Fruit fly (Drosophila melanogaster): Measurements from ENCODE around the gene CG3529.

Gene CG3529

dm6 chr3L:9491331-9491730 lies 44.7 kb downstream of the CG3529 start:
- TF ChIP-seq CG8478 (optimal IDR thresholded peaks at IDR 0.05): no peak
- no peak for TF ChIP-seq CTCF (optimal IDR thresholded peaks at IDR 0.05)

- no peak for TF ChIP-seq CG8478 (optimal IDR thresholded peaks at IDR 0.05)
- no peak for TF ChIP-seq CTCF (optimal IDR thresholded peaks at IDR 0.05)
Observed at dm6 chr3L:9492115-9492514, 45.5 kb downstream of the CG3529 start, which contains the start of gene CG32037. Gene CG32037, minus strand, starts transcription at chr3L:9492215.

- no peak for TF ChIP-seq CG8478 (optimal IDR thresholded peaks at IDR 0.05)
- TF ChIP-seq CTCF (optimal IDR thresholded peaks at IDR 0.05): no peak
Observed at dm6 chr3L:9497249-9497648, 50.6 kb downstream of the CG3529 start.

dm6 chr3L:9497981-9498619 lies 51.4 kb downstream of the CG3529 start:
- TF ChIP-seq CG8478 (optimal IDR thresholded peaks at IDR 0.05): no peak
- no peak for TF ChIP-seq CTCF (optimal IDR thresholded peaks at IDR 0.05)

Data from S2 (cell line).